Worm (Caenorhabditis elegans): ENCODE data around the gene B0432.11.

The B0432.11 gene

ce11 chrII:305645-306044, 11.1 kb upstream of the B0432.11 start, which contains the start of gene col-69:
Gene col-69 (minus strand): TSS chrII:305745.
- no peak for TF ChIP-seq aly-1 (tag; optimal IDR thresholded peaks at IDR 0.05)

DNA sequence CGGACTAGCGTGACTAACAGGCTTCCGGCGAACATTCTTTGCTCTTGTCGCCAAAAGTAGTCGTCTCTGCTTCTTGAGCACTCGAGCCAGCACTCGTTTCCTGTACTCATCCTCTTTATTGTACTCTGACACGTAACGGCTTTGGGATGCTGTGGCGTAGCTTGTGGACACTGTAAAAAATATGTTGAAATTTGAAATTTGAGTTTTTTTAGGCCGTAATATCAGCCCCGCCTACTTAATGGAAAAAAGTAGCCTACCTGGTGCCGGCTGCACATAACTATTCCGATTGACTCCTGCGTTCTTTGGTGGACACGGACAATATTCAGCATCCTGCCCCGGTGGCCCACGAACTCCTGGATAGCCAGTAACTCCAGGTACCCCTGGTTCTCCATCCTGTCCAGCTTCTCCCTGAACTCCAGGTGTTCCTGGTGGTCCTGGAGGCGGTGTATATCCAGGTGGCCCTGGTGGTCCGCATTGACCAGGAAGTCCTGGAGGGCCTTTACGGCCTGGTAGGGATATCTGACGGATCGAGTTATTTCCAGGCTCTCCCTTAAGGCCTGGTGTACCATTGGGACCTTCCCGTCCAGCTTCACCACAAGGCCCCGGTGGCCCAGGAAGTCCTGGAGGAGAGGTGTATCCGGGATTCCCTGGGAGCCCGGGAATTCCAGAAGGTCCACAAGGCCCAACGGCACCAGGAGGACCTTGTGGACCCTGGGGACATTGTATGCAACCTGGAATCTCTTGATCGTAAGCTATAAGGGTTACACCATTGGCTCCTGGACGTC, 9.6 kb upstream of the B0432.11 start:
- TF ChIP-seq pes-1 (GFP tag; IDR thresholded peaks at IDR 0.05) (no peak), ceh-13 (GFP tag; optimal IDR thresholded peaks at IDR 0.05) (no peak), hnd-1 (tag; optimal IDR thresholded peaks at IDR 0.05) (no peak), ceh-36 (tag; optimal IDR thresholded peaks at IDR 0.05) (no peak), F13C5.2 (tag; optimal IDR thresholded peaks at IDR 0.05) (no peak), ama-1 (optimal IDR thresholded peaks at IDR 0.05) (no peak), flt-1 (GFP tag; IDR thresholded peaks at IDR 0.05) (no peak), B0310.2 (tag; optimal IDR thresholded peaks at IDR 0.05) (no peak), hmg-4 (GFP tag; optimal IDR thresholded peaks at IDR 0.05) (no peak), scrt-1 (GFP tag; IDR thresholded peaks at IDR 0.05) (no peak), sea-1 (GFP tag; conservative IDR thresholded peaks at IDR 0.05) (no peak), tra-4 (tag; optimal IDR thresholded peaks at IDR 0.05) (no peak)

DNA sequence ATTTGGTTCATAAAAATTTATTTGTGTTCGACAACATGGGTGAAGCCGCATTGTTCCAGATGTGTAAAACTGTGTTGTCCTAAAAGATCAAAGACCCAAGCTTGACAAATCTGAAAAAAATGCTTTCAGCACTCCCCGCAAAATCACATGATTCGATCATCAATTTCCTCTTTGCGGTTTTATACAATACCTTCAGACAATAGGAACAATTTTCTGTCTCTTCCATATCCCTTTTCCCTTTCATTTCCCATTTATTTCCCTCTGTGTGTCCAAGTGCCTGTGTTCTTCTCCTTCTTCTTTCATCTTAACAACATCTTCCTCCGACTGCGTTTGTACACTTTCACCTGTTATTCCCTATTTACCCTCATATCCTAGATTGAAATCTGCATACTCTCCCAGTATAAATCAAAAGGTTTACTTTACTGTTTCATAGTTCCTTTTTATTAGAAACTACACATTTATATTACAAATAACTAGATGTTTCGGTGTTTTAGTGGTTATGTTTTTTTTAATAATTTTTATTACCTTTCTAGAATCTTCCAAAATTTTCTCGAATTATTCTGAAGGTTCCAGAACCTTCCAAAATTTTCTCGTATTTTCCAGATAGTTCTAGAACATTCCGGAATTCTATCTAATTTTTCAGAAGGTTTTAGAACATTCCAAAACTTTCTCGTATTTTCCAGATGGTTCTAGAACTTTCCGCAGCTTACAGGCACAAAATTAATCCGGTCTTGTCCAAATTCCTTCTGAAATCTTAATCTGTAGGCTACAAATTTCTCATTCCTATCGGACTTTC, 6.7 kb upstream of the B0432.11 start, which contains the start of gene K01A2.5:
K01A2.5 (plus strand) TSS at position 297 of the 796 bp plus-strand sequence.
- TF ChIP-seq ceh-36 (tag; optimal IDR thresholded peaks at IDR 0.05), result no peak
- no peak for TF ChIP-seq F13C5.2 (tag; optimal IDR thresholded peaks at IDR 0.05)
- TF ChIP-seq ama-1 (optimal IDR thresholded peaks at IDR 0.05), result no peak
- no peak for TF ChIP-seq tbx-37 (GFP tag; conservative IDR thresholded peaks at IDR 0.05)
- no peak for TF ChIP-seq B0310.2 (tag; optimal IDR thresholded peaks at IDR 0.05)
- TF ChIP-seq tra-4 (tag; optimal IDR thresholded peaks at IDR 0.05), result no peak
- TF ChIP-seq hmg-4 (GFP tag; optimal IDR thresholded peaks at IDR 0.05), result no peak
- no peak for TF ChIP-seq scrt-1 (GFP tag; IDR thresholded peaks at IDR 0.05)
- no peak for TF ChIP-seq ceh-13 (GFP tag; optimal IDR thresholded peaks at IDR 0.05)
- no peak for TF ChIP-seq aly-1 (tag; optimal IDR thresholded peaks at IDR 0.05)
- TF ChIP-seq tbx-11 (GFP tag; IDR thresholded peaks at IDR 0.05), result no peak
- no peak for TF ChIP-seq flt-1 (GFP tag; IDR thresholded peaks at IDR 0.05)
- TF ChIP-seq sea-1 (GFP tag; conservative IDR thresholded peaks at IDR 0.05), result no peak
- no peak for TF ChIP-seq ets-7 (tag; optimal IDR thresholded peaks at IDR 0.05)
- no peak for TF ChIP-seq hmbx-1 (tag; optimal IDR thresholded peaks at IDR 0.05)
- TF ChIP-seq pes-1 (GFP tag; IDR thresholded peaks at IDR 0.05), result no peak
- TF ChIP-seq hnd-1 (tag; optimal IDR thresholded peaks at IDR 0.05), result no peak

ce11 chrII:299684-300083, 5.2 kb upstream of the B0432.11 start, which contains the start of gene K01A2.6:
Gene K01A2.6 (plus strand): TSS chrII:299984.
- no peak for TF ChIP-seq pes-1 (GFP tag; IDR thresholded peaks at IDR 0.05)
- no peak for TF ChIP-seq aly-1 (tag; optimal IDR thresholded peaks at IDR 0.05)
- no peak for TF ChIP-seq tbx-11 (GFP tag; IDR thresholded peaks at IDR 0.05)
- no peak for TF ChIP-seq flt-1 (GFP tag; IDR thresholded peaks at IDR 0.05)
- TF ChIP-seq ets-7 (tag; optimal IDR thresholded peaks at IDR 0.05), result no peak
- no peak for TF ChIP-seq scrt-1 (GFP tag; IDR thresholded peaks at IDR 0.05)
- TF ChIP-seq ceh-13 (GFP tag; optimal IDR thresholded peaks at IDR 0.05), result no peak
- TF ChIP-seq tra-4 (tag; optimal IDR thresholded peaks at IDR 0.05), result no peak
- TF ChIP-seq B0310.2 (tag; optimal IDR thresholded peaks at IDR 0.05), result no peak
- TF ChIP-seq F13C5.2 (tag; optimal IDR thresholded peaks at IDR 0.05), result no peak
- no peak for TF ChIP-seq tbx-37 (GFP tag; conservative IDR thresholded peaks at IDR 0.05)
- no peak for TF ChIP-seq ama-1 (optimal IDR thresholded peaks at IDR 0.05)
- no peak for TF ChIP-seq sea-1 (GFP tag; conservative IDR thresholded peaks at IDR 0.05)
- no peak for TF ChIP-seq ceh-36 (tag; optimal IDR thresholded peaks at IDR 0.05)
- no peak for TF ChIP-seq hnd-1 (tag; optimal IDR thresholded peaks at IDR 0.05)
- no peak for TF ChIP-seq hmg-4 (GFP tag; optimal IDR thresholded peaks at IDR 0.05)
- TF ChIP-seq hmbx-1 (tag; optimal IDR thresholded peaks at IDR 0.05), result no peak

DNA sequence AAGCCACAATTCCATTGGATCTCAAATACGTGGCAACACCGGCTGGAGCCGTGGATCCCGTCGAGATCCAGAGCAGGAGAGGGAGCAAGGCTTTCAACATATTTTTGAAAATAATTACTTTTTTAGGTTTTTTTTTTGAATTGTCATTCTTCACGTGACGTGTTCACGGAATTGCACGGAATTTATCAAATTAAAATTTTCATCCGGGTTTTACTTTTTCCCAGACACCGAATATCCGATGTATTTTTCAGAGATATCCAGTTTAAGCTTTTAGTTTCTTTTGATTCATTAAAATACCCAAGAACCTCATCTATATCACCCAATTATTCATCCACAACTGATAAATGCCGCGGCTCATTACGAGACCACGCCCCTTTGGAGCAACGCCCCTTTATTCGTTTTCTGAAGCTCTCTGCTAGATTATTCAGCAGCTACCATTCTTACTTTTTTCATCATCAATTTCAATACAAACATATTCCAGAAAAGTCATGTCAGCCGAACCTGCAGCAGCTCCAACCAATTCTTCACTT, 2.5 kb upstream of the B0432.11 start, which contains the start of the genes clec-117 and B0432.1:
clec-117 (minus strand) TSS at position 101 of the 530 bp plus-strand sequence.
B0432.1 (plus strand) TSS at position 480 of the 530 bp plus-strand sequence.
- TF ChIP-seq ets-7 (tag; optimal IDR thresholded peaks at IDR 0.05), result no peak
- TF ChIP-seq tbx-11 (GFP tag; IDR thresholded peaks at IDR 0.05), result no peak
- TF ChIP-seq ceh-13 (GFP tag; optimal IDR thresholded peaks at IDR 0.05), result no peak
- TF ChIP-seq hmg-4 (GFP tag; optimal IDR thresholded peaks at IDR 0.05), result no peak
- TF ChIP-seq B0310.2 (tag; optimal IDR thresholded peaks at IDR 0.05), result no peak
- TF ChIP-seq aly-1 (tag; optimal IDR thresholded peaks at IDR 0.05), result no peak
- no peak for TF ChIP-seq hmbx-1 (tag; optimal IDR thresholded peaks at IDR 0.05)
- no peak for TF ChIP-seq F13C5.2 (tag; optimal IDR thresholded peaks at IDR 0.05)
- no peak for TF ChIP-seq scrt-1 (GFP tag; IDR thresholded peaks at IDR 0.05)
- no peak for TF ChIP-seq hnd-1 (tag; optimal IDR thresholded peaks at IDR 0.05)

- TF ChIP-seq sea-1 (GFP tag; conservative IDR thresholded peaks at IDR 0.05) (no peak), pes-1 (GFP tag; IDR thresholded peaks at IDR 0.05) (no peak), hnd-1 (tag; optimal IDR thresholded peaks at IDR 0.05) (no peak)
Observed at ce11 chrII:290282-290681, 4.2 kb downstream of the B0432.11 start, which contains the start of gene djr-1.1. Gene djr-1.1 (plus strand): TSS chrII:290582.

DNA sequence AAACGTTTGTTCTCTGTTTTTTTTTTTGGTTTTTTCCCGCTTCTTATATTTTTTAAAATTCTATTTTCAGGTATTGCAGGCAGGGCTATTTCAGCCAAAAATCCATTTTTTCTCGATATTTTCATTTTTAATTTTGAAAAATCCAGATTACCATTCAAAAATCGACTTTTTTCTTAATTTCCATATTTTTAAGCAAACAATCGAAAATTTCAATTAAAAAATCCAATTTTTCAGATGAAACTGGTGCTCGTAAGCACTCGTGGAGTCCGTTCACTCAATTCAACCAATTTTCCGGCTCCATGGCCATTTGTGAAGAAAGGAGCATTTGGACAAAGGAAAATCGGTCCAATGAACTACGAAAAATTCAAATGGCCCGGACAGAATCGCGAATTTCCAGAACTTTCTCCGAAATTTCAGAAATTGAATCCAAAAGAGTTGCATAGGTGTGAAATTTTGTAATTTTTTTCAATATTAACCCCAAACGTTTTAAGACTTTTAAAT, 5.8 kb downstream of the B0432.11 start, which contains the start of gene mrpl-41:
mrpl-41 (plus strand) TSS at position 235 of the 501 bp plus-strand sequence.
- TF ChIP-seq F13C5.2 (tag; optimal IDR thresholded peaks at IDR 0.05) (no peak), sea-1 (GFP tag; conservative IDR thresholded peaks at IDR 0.05) (no peak), ceh-13 (GFP tag; optimal IDR thresholded peaks at IDR 0.05) (no peak), flt-1 (GFP tag; IDR thresholded peaks at IDR 0.05) (no peak), tra-4 (tag; optimal IDR thresholded peaks at IDR 0.05) (no peak), ceh-36 (tag; optimal IDR thresholded peaks at IDR 0.05) (no peak), hmg-4 (GFP tag; optimal IDR thresholded peaks at IDR 0.05) (no peak), ets-7 (tag; optimal IDR thresholded peaks at IDR 0.05) (no peak), tbx-37 (GFP tag; conservative IDR thresholded peaks at IDR 0.05) (no peak), aly-1 (tag; optimal IDR thresholded peaks at IDR 0.05) (no peak), tbx-11 (GFP tag; IDR thresholded peaks at IDR 0.05) (no peak), ama-1 (optimal IDR thresholded peaks at IDR 0.05) (no peak), hnd-1 (tag; optimal IDR thresholded peaks at IDR 0.05) (no peak), B0310.2 (tag; optimal IDR thresholded peaks at IDR 0.05) (no peak), scrt-1 (GFP tag; IDR thresholded peaks at IDR 0.05) (no peak), hmbx-1 (tag; optimal IDR thresholded peaks at IDR 0.05) (no peak), pes-1 (GFP tag; IDR thresholded peaks at IDR 0.05) (no peak)

All from whole organism, early embryonic.